Worm (Caenorhabditis elegans) whole organism, L4/young adult: ENCODE results near the gene sre-44.
A peak's percentile ranks its signal among the peaks of the same experiment; 100 is the strongest.

Source experiments
- W03F9.2 ChIP-seq: fragments of 150-350 bp; optimal IDR thresholded peaks from 2 replicates; lab custom pipeline; 2014; ENCODE audit warnings: missing biosample characterization, missing genetic modification characterization
- dao-5 ChIP-seq: sonication (generic microtip); optimal IDR thresholded peaks from 2 replicates; lab custom pipeline; 2016; ENCODE audit warnings: missing genotype, missing genetic modification characterization, moderate library complexity, missing compliant biosample characterization
- him-1 ChIP-seq: sonication (generic microtip); optimal IDR thresholded peaks from 2 replicates; lab custom pipeline; 2016; ENCODE audit warnings: missing genotype, missing genetic modification reagents, missing genetic modification characterization, missing compliant biosample characterization

sre-44 gene

DNA sequence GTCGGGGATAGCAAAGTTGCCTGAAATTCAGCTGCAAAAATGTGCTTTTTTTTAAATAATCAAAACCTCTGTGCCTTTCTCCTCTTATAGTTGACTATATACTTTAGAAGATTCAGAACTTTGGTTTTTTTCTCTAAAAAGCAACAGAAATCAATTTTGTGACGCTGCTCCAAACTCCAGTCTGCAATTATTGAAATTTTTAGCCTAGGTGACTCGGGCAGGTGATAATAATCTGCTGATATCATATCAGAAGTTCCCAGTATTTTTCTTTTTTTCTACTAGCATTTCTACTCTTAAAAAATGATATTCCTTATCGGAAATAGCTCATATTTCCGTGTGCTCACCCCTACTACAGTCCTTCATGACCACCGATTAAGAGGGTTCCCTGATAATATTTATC, at the start of gene sre-44:
sre-44 (plus strand) TSS at position 301 of the 400 bp plus-strand sequence.
- TF ChIP-seq dao-5 (tag; lab: Kevin White, UChicago): no peak
- TF ChIP-seq him-1: no peak
- no peak for TF ChIP-seq W03F9.2

DNA sequence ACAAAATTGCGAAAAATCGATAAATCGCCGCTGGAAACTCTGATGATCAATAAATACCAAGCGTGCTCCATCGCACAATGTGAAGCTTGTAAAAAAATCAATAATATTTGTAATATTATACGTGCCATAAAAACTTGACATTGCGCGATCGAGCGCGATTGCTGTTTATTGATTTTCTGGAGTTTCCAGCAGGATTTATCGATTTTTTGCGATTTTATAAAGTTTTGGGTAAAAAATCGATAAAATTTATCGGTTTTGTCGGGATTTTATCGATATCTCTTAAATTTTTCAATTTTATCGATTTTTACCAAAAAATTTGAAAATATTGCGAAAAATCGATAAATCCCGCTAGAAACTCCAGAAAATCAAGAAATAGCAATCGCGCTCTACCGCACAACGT, 49.6 kb upstream of the sre-44 start:
- TF ChIP-seq W03F9.2: no peak
- no peak for TF ChIP-seq dao-5 (tag; lab: Kevin White, UChicago)
- no peak for TF ChIP-seq him-1

DNA sequence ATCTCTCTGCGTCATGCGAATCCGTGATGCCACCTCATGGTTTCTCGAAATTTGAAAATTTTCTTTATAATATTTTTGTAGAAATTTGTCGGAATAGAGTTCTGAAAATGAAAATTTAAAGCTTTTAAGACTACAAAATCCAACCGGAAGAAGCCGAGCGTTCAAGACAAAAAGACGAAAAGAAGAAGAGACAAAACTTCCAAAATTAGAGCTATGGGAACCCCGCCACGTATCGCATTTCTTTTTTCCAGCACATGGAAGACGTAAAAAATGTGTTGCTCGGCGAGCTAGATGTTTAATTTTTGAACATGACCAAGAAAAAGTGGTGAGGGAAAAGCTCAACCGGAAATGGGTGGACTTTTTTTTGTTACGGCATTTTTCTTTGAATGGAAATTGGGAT, 47.4 kb upstream of the sre-44 start, which contains the start of gene W02B8.1:
W02B8.1 (minus strand) TSS at position 101 of the 400 bp plus-strand sequence.
- no peak for TF ChIP-seq W03F9.2
- TF ChIP-seq him-1: no peak
- no peak for TF ChIP-seq dao-5 (tag; lab: Kevin White, UChicago)

DNA sequence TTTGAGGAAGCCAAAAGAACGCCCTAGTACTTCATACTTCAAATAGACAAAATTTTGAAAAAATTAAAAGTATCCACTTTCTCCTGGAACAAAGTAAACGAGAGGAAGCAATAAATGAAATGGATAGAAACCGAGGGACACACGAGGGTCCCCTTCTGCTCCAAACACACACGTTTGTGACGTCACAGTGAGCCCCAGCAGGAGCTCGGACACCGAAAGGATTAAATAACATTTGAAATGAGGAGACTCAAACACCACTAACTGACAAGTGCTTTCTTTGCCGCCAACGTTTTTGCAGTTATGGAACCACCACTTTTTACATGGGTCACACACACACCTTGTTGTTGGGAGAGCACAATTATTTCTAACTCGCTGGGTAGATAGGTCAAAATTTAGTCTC, 45.9 kb upstream of the sre-44 start:
- TF ChIP-seq him-1 (no peak), dao-5 (tag; lab: Kevin White, UChicago) (no peak)

DNA sequence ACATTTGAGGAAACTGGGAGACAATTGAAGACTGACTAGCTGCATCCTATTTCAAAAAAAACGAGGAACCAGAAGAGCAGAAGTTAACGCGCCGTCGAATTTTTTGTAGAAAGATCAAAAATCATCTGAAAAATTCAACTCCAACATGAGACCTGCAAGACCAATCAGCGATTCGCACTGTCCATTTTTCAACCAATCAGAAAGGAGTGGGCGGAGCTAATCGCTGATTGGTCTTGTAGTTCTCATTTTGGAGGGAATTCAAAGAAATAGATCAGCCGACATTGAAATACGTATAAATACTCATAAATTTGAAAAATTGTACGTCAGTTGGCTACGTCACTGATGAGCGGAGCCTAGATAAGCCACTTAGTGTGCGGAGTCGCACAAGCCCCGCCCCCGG, 41.8 kb upstream of the sre-44 start:
- TF ChIP-seq W03F9.2: no peak
- TF ChIP-seq dao-5 (tag; lab: Kevin White, UChicago): no peak
- no peak for TF ChIP-seq him-1

DNA sequence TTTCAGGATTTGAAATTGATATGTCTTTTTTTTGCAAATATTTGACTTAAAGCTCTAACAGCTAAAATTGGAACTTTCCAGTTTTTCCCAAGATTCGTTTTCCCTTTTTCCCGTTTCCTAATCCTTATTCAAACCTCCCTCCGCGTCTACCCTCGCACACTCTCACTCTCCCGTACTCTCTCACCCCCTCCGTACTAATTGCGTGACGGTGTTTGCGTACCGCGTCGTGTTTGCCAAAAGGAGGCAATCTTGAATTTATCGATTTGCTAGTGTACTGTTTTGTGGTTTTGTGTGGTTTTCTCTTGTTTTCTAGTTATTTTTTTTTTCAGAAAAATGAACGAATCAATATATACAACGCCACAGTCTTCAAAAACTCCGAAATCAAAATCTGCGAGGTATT, 40.8 kb upstream of the sre-44 start, which contains the start of gene citk-1:
citk-1 (plus strand) TSS at position 323 of the 400 bp plus-strand sequence.
- peak; percentile 43 for TF ChIP-seq him-1
- TF ChIP-seq dao-5 (tag; lab: Kevin White, UChicago): no peak

DNA sequence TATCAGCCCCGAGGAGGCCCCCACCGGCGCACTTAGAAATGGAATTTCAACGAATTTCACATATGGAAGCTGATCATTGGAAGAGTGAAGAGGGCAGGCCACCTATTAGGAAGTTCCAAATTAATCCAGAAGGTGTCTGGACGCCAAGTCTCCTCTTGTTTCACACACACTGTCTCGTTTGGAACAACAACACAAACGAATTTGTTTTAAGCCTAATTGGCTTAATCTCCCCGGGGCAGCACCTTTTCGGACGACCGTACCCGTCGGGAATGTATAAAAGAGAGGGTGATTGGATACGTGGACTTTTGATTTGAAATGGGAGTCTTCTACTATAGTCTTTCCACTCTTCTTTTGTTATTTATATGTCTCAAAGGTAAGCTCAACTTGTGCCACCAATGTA, 33.4 kb upstream of the sre-44 start, which contains the start of gene mltn-3:
mltn-3 (plus strand) TSS at position 301 of the 400 bp plus-strand sequence.
- TF ChIP-seq W03F9.2 (no peak), him-1 (no peak)

DNA sequence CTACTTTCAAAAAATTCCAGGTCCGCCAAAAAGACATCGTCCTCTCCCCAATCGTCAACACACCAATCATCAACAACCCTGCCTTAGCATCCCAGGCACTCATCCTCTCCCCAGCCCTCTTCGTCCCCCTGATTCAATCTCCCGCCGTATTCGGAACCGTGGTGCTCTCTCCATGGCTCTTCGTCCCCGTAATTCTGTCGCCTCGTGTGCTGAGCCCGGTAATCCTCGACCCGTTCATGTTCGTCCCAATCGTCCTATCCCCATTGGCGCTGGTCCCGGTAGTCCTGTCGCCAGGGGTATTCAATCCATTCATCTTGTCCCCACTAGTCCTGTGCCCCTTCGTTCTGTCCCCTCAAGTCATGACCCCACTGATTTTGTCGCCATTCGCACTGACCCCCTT, 30.3 kb upstream of the sre-44 start:
- no peak for TF ChIP-seq him-1
- TF ChIP-seq W03F9.2: no peak
- no peak for TF ChIP-seq dao-5 (tag; lab: Kevin White, UChicago)

DNA sequence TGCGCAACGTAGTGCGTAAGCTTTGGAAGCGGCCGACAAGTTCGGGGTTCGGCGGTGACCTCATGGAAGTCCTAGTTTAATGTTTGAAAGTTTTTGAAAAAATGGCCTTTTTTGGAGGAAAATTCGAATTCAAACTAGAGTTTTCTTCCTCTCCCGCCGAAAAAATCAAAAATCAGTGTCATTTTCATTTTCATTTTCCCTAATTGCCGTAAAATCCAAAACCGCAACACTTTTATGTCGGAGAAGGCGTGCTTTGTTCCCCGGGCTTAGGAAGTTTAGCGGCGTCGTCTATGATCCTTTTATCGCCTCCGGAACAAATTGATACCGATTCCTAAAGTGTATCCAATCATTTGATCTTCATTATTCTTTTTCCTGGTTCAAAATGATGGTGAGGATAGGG, 24.5 kb upstream of the sre-44 start, which contains the start of gene mltn-5:
mltn-5 (plus strand) TSS at position 301 of the 400 bp plus-strand sequence.
- TF ChIP-seq W03F9.2 (no peak), dao-5 (tag; lab: Kevin White, UChicago) (no peak), him-1 (no peak)

DNA sequence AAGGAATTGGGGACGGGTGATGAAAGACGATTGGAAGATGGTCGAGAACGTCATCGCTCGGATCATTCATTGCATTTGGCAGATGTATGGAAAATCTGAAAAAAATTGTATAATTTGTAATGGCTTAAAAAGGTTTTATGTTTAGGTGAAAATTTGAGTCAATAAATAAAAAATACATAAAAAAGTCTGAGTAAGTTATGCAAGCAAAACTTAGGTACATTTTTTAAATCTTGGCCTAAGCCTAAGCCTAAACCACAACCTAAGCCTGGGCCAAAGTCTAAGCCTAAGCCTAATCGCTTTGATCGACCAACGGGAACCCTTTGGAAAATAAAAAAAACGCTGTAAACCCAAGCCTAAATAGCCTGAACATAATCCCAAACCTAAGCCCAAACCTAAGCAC, 17.4 kb upstream of the sre-44 start, which contains the start of gene hot-3:
hot-3 (minus strand) TSS at position 101 of the 400 bp plus-strand sequence.
- TF ChIP-seq W03F9.2 (no peak), dao-5 (tag; lab: Kevin White, UChicago) (no peak), him-1 (no peak)

DNA sequence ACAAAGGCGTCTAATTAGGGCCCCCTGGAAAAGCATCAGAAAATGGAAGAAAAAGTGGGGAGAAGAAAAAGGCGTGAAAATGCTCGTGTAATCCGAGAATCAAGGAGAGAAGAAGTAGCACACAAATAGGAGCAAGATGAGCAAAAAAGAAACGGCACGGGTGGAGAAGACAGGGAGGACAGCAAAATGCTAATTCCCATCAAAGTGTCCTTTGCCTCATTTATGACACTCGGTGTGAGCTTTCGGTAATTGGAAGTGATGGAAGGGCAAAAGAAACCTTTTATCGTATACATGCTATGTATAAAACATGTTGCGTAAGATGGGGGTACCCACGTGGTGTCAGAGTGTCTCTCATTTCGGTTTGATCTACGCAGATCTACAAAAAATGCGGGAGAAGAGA, 15.9 kb upstream of the sre-44 start:
- no peak for TF ChIP-seq dao-5 (tag; lab: Kevin White, UChicago)
- TF ChIP-seq him-1: no peak
- no peak for TF ChIP-seq W03F9.2

DNA sequence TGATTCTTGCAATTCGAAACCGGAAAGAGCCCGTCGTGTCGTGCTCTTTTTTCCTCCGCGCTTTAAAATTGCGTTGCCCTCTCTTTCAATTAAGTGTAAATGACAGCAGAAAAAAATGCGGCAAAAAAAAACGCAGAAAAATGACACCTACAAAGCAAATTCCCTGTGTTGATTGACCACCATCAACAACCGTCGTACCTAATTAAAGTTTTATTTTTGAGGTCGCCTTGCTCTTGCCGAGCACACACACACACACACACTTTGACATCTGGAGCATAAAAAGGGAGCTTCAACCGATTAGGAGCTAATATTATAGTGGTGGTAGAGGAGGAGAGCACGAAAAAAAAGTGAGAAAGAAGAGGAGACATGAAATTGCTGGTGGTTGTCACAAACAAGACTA, 13.5 kb upstream of the sre-44 start:
- TF ChIP-seq him-1 (no peak), dao-5 (tag; lab: Kevin White, UChicago) (no peak), W03F9.2 (no peak)

DNA sequence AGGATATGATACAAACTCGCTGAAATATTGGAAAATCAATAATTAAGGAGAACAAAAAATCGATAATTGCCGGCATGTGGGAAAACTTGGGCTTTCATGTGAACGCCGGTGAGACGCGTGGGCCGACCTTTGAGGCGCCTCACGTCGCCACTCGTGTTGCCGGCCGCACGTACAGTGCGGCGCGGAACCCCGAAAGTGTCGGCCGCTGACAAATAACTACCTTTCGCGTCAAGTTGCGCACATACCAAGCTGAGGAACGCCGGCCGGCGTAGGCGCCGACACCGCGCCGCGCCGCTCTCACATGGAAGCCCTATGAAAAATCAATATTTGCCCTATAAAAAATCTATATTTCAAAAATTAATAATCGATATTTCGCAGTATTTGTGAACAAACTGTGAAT, 11.1 kb upstream of the sre-44 start:
- no peak for TF ChIP-seq dao-5 (tag; lab: Kevin White, UChicago)
- no peak for TF ChIP-seq him-1
- no peak for TF ChIP-seq W03F9.2

DNA sequence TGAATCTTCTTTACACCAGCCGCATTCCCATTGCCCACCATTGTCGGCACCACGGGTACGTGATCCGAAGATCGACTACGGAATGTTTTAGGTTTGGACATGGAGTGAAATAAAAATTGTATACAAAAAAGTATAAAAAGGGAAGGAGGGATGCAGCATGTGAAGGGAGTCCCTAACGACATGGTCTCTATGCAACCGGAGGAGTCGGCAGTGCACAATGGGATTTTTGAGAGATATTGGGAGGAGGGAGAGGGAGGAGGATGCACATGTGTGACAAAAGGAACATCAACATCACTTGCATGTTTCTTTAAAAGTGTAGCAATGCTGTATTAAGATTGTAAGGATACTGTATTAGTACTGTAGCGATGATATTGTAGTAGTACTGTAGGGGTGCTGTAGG, 9.9 kb upstream of the sre-44 start, which contains the start of gene W07G1.1:
W07G1.1 (minus strand) TSS at position 101 of the 400 bp plus-strand sequence.
- TF ChIP-seq dao-5 (tag; lab: Kevin White, UChicago) (no peak), him-1 (no peak), W03F9.2 (no peak)

DNA sequence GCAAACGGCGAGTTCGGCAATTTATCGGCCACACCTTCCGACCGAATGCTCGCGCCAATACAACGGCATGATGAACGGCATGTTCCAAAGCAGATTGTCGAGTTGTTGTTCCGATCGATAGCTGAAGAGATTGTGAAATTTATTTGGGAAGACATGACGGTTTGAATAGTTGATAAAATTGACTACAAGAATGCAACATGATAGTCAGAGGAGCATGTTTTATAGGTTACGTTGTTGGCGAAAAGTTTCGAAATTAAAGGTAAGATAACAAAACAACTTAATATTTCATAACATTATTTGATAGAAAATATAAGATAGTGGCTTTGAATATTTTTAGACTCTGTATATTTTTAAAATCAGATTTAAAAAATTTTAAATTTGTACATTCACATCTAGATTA, 3.9 kb upstream of the sre-44 start:
- TF ChIP-seq dao-5 (tag; lab: Kevin White, UChicago) (no peak), him-1 (no peak), W03F9.2 (no peak)

DNA sequence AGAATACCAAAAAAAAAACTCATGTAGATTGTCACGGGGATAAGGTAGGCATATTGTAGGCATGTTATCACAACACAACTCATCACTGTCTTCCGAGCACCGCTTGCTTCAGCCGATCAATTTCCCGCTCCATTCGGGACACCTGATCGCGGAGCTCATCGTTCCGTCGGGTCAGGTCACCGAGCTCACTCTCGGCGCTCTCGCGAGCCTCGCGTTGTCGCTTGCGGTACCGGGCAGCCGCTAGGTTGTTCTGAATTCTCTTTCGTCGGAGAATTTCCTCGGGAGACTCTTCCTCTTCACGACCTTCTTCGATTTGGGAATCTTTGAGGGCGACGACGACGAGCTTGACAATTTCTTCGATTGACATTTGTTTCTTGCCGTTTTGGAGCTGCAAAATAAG, 2.6 kb downstream of the sre-44 start:
- TF ChIP-seq dao-5 (tag; lab: Kevin White, UChicago) (no peak), him-1 (no peak), W03F9.2 (no peak)
